Fruit fly (Drosophila melanogaster) whole organism, wandering third instar larva: ENCODE data around the gene Rheb.

Experiments used
- Abd-B ChIP-seq: fragments of >200 bp; optimal IDR thresholded peaks from 2 replicates; lab custom pipeline; 2017; ENCODE audit warnings: missing biosample characterization, missing genetic modification characterization
- Hr78 ChIP-seq: fragments of >200 bp; optimal IDR thresholded peaks from 2 replicates; lab custom pipeline; 2017; ENCODE audit warnings: missing biosample characterization, missing genetic modification characterization
- N ChIP-seq: fragments of >200 bp; optimal IDR thresholded peaks from 2 replicates; lab custom pipeline; 2018; ENCODE audit warnings: missing biosample characterization, missing external identifiers, missing genetic modification characterization
- OdsH ChIP-seq: fragments of 200-800 bp; sonication (Bioruptor generic); optimal IDR thresholded peaks from 2 replicates; lab custom pipeline; 2016; ENCODE audit warnings: missing biosample characterization, mild to moderate bottlenecking, missing genetic modification characterization
- Sp1 ChIP-seq: fragments of 200-800 bp; sonication (Bioruptor generic); optimal IDR thresholded peaks from 3 replicates; lab custom pipeline; 2019; ENCODE audit warnings: missing biosample characterization, mild to moderate bottlenecking, missing genetic modification characterization, moderate library complexity
- br ChIP-seq: fragments of 200-800 bp; sonication (Bioruptor generic); optimal IDR thresholded peaks from 2 replicates; lab custom pipeline; 2016; ENCODE audit warnings: missing biosample characterization, missing genetic modification characterization
- ey ChIP-seq: fragments of 200-800 bp; sonication (Bioruptor generic); optimal IDR thresholded peaks from 2 replicates; lab custom pipeline; 2016; ENCODE audit warnings: missing biosample characterization, missing genetic modification characterization
- fru ChIP-seq: fragments of 200-800 bp; sonication (Bioruptor generic); optimal IDR thresholded peaks from 3 replicates; lab custom pipeline; 2016; ENCODE audit warnings: missing biosample characterization, mild to moderate bottlenecking, missing genetic modification characterization
- h ChIP-seq: fragments of 200-800 bp; sonication (Bioruptor generic); optimal IDR thresholded peaks from 3 replicates; lab custom pipeline; 2016; ENCODE audit warnings: missing biosample characterization, mild to moderate bottlenecking, missing genetic modification characterization
- psq ChIP-seq: fragments of 200-800 bp; sonication (Bioruptor generic); optimal IDR thresholded peaks from 3 replicates; lab custom pipeline; 2017; ENCODE audit warnings: missing biosample characterization, mild to moderate bottlenecking, missing genetic modification characterization, moderate library complexity
- tai ChIP-seq: sonication (Bioruptor generic); optimal IDR thresholded peaks from 2 replicates; lab custom pipeline; 2016; ENCODE audit warnings: missing biosample characterization, missing genetic modification characterization
- woc ChIP-seq: sonication (Bioruptor generic); optimal IDR thresholded peaks from 2 replicates; lab custom pipeline; 2016; ENCODE audit warnings: missing biosample characterization, mild to moderate bottlenecking, missing genetic modification characterization

dm6 chr3R:5611733-5612132 lies 43.0 kb downstream of the Rheb start:
- no peak for TF ChIP-seq Abd-B (GFP tag; lab: Kevin White, UChicago)
- TF ChIP-seq psq (GFP tag; lab: Kevin White, UChicago): no peak
- no peak for TF ChIP-seq woc (GFP tag; lab: Kevin White, UChicago)
- TF ChIP-seq br: no peak
- TF ChIP-seq OdsH (GFP tag; lab: Kevin White, UChicago): no peak
- no peak for TF ChIP-seq fru (GFP tag; lab: Kevin White, UChicago)
- no peak for TF ChIP-seq tai (GFP tag; lab: Kevin White, UChicago)
- no peak for TF ChIP-seq N (GFP tag; lab: Kevin White, UChicago)
- no peak for TF ChIP-seq h (GFP tag; lab: Kevin White, UChicago)
- TF ChIP-seq ey: no peak
- no peak for TF ChIP-seq Hr78
- no peak for TF ChIP-seq Sp1 (GFP tag; lab: Kevin White, UChicago)
